Fruit fly (Drosophila melanogaster): ENCODE results near the gene Sugb.

Gene Sugb

DNA sequence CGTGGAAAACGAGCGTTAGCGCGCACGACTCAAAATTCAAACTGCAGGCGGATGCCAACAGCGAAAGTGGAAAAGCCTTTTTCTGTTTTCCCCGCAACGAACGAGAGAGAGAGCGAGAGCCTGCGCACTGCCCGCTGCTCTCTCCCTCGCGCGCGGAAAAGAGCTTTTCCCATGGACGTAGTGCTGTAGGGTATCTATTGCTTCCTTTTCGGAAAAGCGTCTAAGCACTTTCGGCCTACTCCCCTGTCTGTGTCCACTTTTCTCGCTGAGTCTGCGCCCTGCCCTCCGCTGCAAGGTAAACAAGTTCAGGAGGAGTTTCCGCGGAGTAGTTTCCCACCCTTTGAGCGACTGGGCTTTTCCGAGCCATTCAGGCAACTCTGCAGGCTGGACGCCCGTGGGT lies 3.5 kb upstream of the Sugb start, which contains the start of gene CG32085 (continued):
- TF ChIP-seq amos (GFP tag; IDR thresholded peaks at IDR 0.05; ENCODE audit: partially characterized antibody) (no peak), CG4854 (GFP tag; optimal IDR thresholded peaks at IDR 0.05) (peak; percentile 17), Hmr (GFP tag; optimal IDR thresholded peaks at IDR 0.05) (peak; percentile 80), CG13624 (GFP tag; optimal IDR thresholded peaks at IDR 0.05) (peak; percentile 75), Lpt (GFP tag; optimal IDR thresholded peaks at IDR 0.05) (no peak), ara (GFP tag; IDR thresholded peaks at IDR 0.05) (0 out of 2 replicates have a peak, but pooled peaks have one; percentile 30), otp (GFP tag; IDR thresholded peaks at IDR 0.05) (peak; percentile 56; the same call in 1 of the 3 replicates), Neu2 (GFP tag; optimal IDR thresholded peaks at IDR 0.05; ENCODE audit: borderline replicate concordance) (no peak), CG10366 (GFP tag; IDR thresholded peaks at IDR 0.05) (peak; percentile 32; the same call in 1 of the 2 replicates), Blimp-1 (GFP tag; optimal IDR thresholded peaks at IDR 0.05) (no peak), nom (GFP tag; optimal IDR thresholded peaks at IDR 0.05) (no peak), sens (GFP tag) (peak; percentile 83), nau (GFP tag; optimal IDR thresholded peaks at IDR 0.05) (peak; percentile 26), HLH4C (GFP tag; IDR thresholded peaks at IDR 0.05; ENCODE audit: partially characterized antibody) (no peak), CG7928 (GFP tag; optimal IDR thresholded peaks at IDR 0.05) (peak; percentile 16), CG17328 (GFP tag; IDR thresholded peaks at IDR 0.05) (no peak), Max (GFP tag; optimal IDR thresholded peaks at IDR 0.05) (no peak), kah (GFP tag; optimal IDR thresholded peaks at IDR 0.05) (no peak), zfh2 (GFP tag; optimal IDR thresholded peaks at IDR 0.05) (peak; percentile 71), yki (optimal IDR thresholded peaks at IDR 0.05) (no peak), Pdp1 (GFP tag; optimal IDR thresholded peaks at IDR 0.05) (peak; percentile 31 to 53), Bdp1 (GFP tag; optimal IDR thresholded peaks at IDR 0.05) (no peak), run (tag; optimal IDR thresholded peaks at IDR 0.05) (no peak), CG10543 (GFP tag; optimal IDR thresholded peaks at IDR 0.05) (peak; percentile 60), phol (tag; optimal IDR thresholded peaks at IDR 0.05) (no peak), mirr (GFP tag; optimal IDR thresholded peaks at IDR 0.05) (peak; percentile 10), CG14014 (GFP tag; IDR thresholded peaks at IDR 0.05) (peak; percentile 70), Adf1 (GFP tag; IDR thresholded peaks at IDR 0.05) (peak; percentile 41; the same call in 1 of the 2 replicates), CG32767 (GFP tag; IDR thresholded peaks at IDR 0.05) (0 out of 2 replicates have a peak, but pooled peaks have one; percentile 20), CG10431 (GFP tag; optimal IDR thresholded peaks at IDR 0.05) (no peak), CG6654 (GFP tag; optimal IDR thresholded peaks at IDR 0.05) (peak; percentile 3), sr (GFP tag; IDR thresholded peaks at IDR 0.05) (0 out of 3 replicates have a peak, but pooled peaks have one; percentile 55), Jarid2 (GFP tag; optimal IDR thresholded peaks at IDR 0.05) (peak; percentile 51), lab (GFP tag; optimal IDR thresholded peaks at IDR 0.05) (peak; percentile 90), CG18619 (GFP tag; optimal IDR thresholded peaks at IDR 0.05) (peak; percentile 48), Kr (GFP tag; optimal IDR thresholded peaks at IDR 0.05) (no peak), CG12659 (GFP tag; optimal IDR thresholded peaks at IDR 0.05) (peak; percentile 38), eyg (GFP tag; optimal IDR thresholded peaks at IDR 0.05) (peak; percentile 53), Bgb (GFP tag; IDR thresholded peaks at IDR 0.05; ENCODE audit: partially characterized antibody) (no peak), CG16815 (GFP tag; optimal IDR thresholded peaks at IDR 0.05) (peak; percentile 8), gcm2 (GFP tag; optimal IDR thresholded peaks at IDR 0.05) (peak; percentile 5), CG31365 (tag; optimal IDR thresholded peaks at IDR 0.05) (peak; percentile 63), cato (GFP tag; optimal IDR thresholded peaks at IDR 0.05; ENCODE audit: borderline replicate concordance) (no peak), Dbx (GFP tag; IDR thresholded peaks at IDR 0.05) (peak; percentile 82; the same call in 2 of the 3 replicates), row (GFP tag; IDR thresholded peaks at IDR 0.05) (peak; percentile 74), CG7271 (tag; optimal IDR thresholded peaks at IDR 0.05) (no peak), Nf-YC (tag; optimal IDR thresholded peaks at IDR 0.05) (peak; percentile 39), nerfin-1 (tag; optimal IDR thresholded peaks at IDR 0.05) (peak; percentile 25), CG2889 (GFP tag; IDR thresholded peaks at IDR 0.05) (0 out of 3 replicates have a peak, but pooled peaks have one; percentile 59), CG10209 (GFP tag; optimal IDR thresholded peaks at IDR 0.05) (peak; percentile 20)

All from whole organism, embryonic.